Worm (Caenorhabditis elegans): ENCODE results near the gene str-227.

DNA sequence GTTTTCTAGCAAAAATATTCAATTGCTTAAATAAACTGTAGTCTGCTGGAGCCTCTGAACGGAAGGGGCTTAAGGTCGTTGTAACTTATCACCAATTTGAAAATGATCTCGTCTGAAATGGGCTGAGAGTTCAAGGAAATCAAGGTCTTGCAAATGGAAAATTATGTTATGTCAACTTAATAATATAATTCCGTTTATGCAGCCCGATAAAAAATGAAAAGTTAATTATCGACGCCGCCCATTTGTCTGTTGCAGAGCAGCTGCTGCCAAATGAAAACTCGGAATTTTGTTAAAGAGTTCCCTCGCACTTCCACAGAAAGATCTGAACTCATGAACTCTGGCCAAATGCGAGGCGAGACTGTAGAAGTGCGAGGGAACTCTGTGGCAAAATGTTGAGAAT lies 23.1 kb downstream of the str-227 start, which contains the start of gene srbc-67:
- TF ChIP-seq flt-1 (GFP tag; IDR thresholded peaks at IDR 0.05) (no peak), T22C8.4 (GFP tag; IDR thresholded peaks at IDR 0.05) (no peak), ztf-23 (GFP tag; IDR thresholded peaks at IDR 0.05) (no peak), med-1 (GFP tag; optimal IDR thresholded peaks at IDR 0.05; ENCODE audit: insufficient read depth) (no peak), cog-1 (tag; optimal IDR thresholded peaks at IDR 0.05) (no peak), ztf-29 (GFP tag; IDR thresholded peaks at IDR 0.05) (no peak), tab-1 (GFP tag; IDR thresholded peaks at IDR 0.05) (no peak)

Data from whole organism, midembryonic.